Worm (Caenorhabditis elegans) whole organism, young adult: ENCODE results near the gene C07E3.10.

Source experiments
- B0336.3 ChIP-seq: fragments of 200-800 bp; sonication (Bioruptor generic); IDR thresholded peaks from 2 replicates; pipeline ENCODE4 v1.3.6; 2022; ENCODE audit warnings: missing genetic modification characterization, missing compliant biosample characterization
- C06A6.2 ChIP-seq: fragments of 200-800 bp; sonication (Bioruptor generic); conservative IDR thresholded peaks from 2 replicates; pipeline ENCODE4 v1.3.6; 2022; ENCODE audit warnings: missing genetic modification characterization, missing compliant biosample characterization
- F37B4.10 ChIP-seq: fragments of 200-800 bp; sonication (Bioruptor generic); IDR thresholded peaks from 2 replicates; pipeline ENCODE4 v1.3.6; 2022; ENCODE audit warnings: missing genetic modification characterization, missing compliant biosample characterization
- F49E8.2 ChIP-seq: sonication (generic microtip); optimal IDR thresholded peaks from 3 replicates; lab custom pipeline; 2017; ENCODE audit warnings: missing genetic modification characterization, mild to moderate bottlenecking, missing compliant biosample characterization, antibody characterized with exemption, moderate library complexity; ENCODE audit not compliant: insufficient read depth
- T07F8.4 ChIP-seq: sonication (generic microtip); optimal IDR thresholded peaks from 2 replicates; lab custom pipeline; 2016; ENCODE audit warnings: mild to moderate bottlenecking, missing genetic modification characterization, moderate library complexity, missing compliant biosample characterization
- Y79H2A.3 ChIP-seq: fragments of 200-800 bp; sonication (Bioruptor generic); conservative IDR thresholded peaks from 2 replicates; pipeline ENCODE4 v1.3.6; 2022; ENCODE audit warnings: missing genetic modification reagents, missing genetic modification characterization, missing compliant biosample characterization
- Y95B8A.8 ChIP-seq: fragments of 200-800 bp; sonication (Bioruptor generic); IDR thresholded peaks from 2 replicates; pipeline ENCODE4 v1.3.6; 2022; ENCODE audit warnings: missing genetic modification reagents, missing genetic modification characterization, missing compliant biosample characterization
- ZK185.1 ChIP-seq: sonication (generic microtip); optimal IDR thresholded peaks from 2 replicates; lab custom pipeline; 2016; ENCODE audit warnings: mild to moderate bottlenecking, missing genetic modification characterization, missing compliant biosample characterization; ENCODE audit not compliant: poor library complexity, severe bottlenecking
- akir-1 ChIP-seq: fragments of 200-800 bp; sonication (Bioruptor generic); optimal IDR thresholded peaks from 2 replicates; lab custom pipeline; 2018; ENCODE audit warnings: mild to moderate bottlenecking, missing genetic modification characterization, moderate library complexity, missing compliant biosample characterization
- aptf-2 ChIP-seq: fragments of 200-800 bp; sonication (Bioruptor generic); conservative IDR thresholded peaks from 2 replicates; pipeline ENCODE4 v1.3.6; 2022; ENCODE audit warnings: missing genetic modification reagents, missing genetic modification characterization, missing compliant biosample characterization
- athp-1 ChIP-seq: sonication (generic microtip); optimal IDR thresholded peaks from 2 replicates; lab custom pipeline; 2017; ENCODE audit warnings: mild to moderate bottlenecking, missing genetic modification characterization, missing compliant biosample characterization
- attf-3 ChIP-seq: fragments of 200-800 bp; sonication (Bioruptor generic); conservative IDR thresholded peaks from 2 replicates; pipeline ENCODE4 v1.3.6; 2022; ENCODE audit warnings: missing genetic modification reagents, missing genetic modification characterization, missing compliant biosample characterization
- attf-5 ChIP-seq: fragments of 200-800 bp; sonication (Bioruptor generic); optimal IDR thresholded peaks from 2 replicates; lab custom pipeline; 2018; ENCODE audit warnings: mild to moderate bottlenecking, missing genetic modification characterization, missing compliant biosample characterization
- cebp-1 ChIP-seq, 2 experiments: fragments of 200-800 bp in 1 of 2; sonication (Bioruptor generic) in 1 of 2; sonication (generic microtip) in 1 of 2; IDR thresholded peaks in 1 of 2; optimal IDR thresholded peaks in 1 of 2; 2 replicates each; pipeline versions ENCODE4 v1.3.6 to Lab custom; 2017 to 2022; ENCODE audit warnings: missing compliant biosample characterization in 2 of 2, missing genetic modification characterization in 2 of 2, mild to moderate bottlenecking in 1 of 2, missing genetic modification reagents in 1 of 2, moderate library complexity in 1 of 2
- die-1 ChIP-seq: sonication (generic microtip); optimal IDR thresholded peaks from 2 replicates; lab custom pipeline; 2016; ENCODE audit warnings: missing genotype, mild to moderate bottlenecking, missing genetic modification characterization, missing compliant biosample characterization
- dpl-1 ChIP-seq: fragments of 150-350 bp; optimal IDR thresholded peaks from 2 replicates; lab custom pipeline; 2014; ENCODE audit warnings: missing biosample characterization, missing genetic modification reagents, missing genetic modification characterization
- efl-1 ChIP-seq: fragments of 150-350 bp; optimal IDR thresholded peaks from 2 replicates; lab custom pipeline; 2014; ENCODE audit warnings: missing biosample characterization, missing genetic modification reagents, missing genetic modification characterization
- ets-4 ChIP-seq: fragments of 200-800 bp; sonication (Bioruptor generic); optimal IDR thresholded peaks from 2 replicates; lab custom pipeline; 2018; ENCODE audit warnings: mild to moderate bottlenecking, missing genetic modification characterization, missing compliant biosample characterization
- hlh-26 ChIP-seq: fragments of 200-800 bp; sonication (Bioruptor generic); conservative IDR thresholded peaks from 2 replicates; pipeline ENCODE4 v1.3.6; 2022; ENCODE audit warnings: missing genetic modification reagents, missing genetic modification characterization, missing compliant biosample characterization
- lin-26 ChIP-seq: fragments of 200-800 bp; sonication (Bioruptor generic); IDR thresholded peaks from 2 replicates; pipeline ENCODE4 v1.3.6; 2022; ENCODE audit warnings: missing genetic modification reagents, missing genetic modification characterization, missing compliant biosample characterization
- lin-35 ChIP-seq, 3 experiments: fragments of 150-350 bp in 2 of 3; sonication (generic microtip) in 1 of 3; optimal IDR thresholded peaks; 2 replicates each; lab custom pipeline; 2014 to 2018; ENCODE audit warnings: missing biosample characterization in 3 of 3, missing genetic modification characterization in 3 of 3, missing genetic modification reagents in 3 of 3
- lin-54 ChIP-seq: fragments of 200-800 bp; sonication (Bioruptor generic); optimal IDR thresholded peaks from 2 replicates; lab custom pipeline; 2018; ENCODE audit warnings: mild to moderate bottlenecking, missing genetic modification characterization, missing compliant biosample characterization
- mes-4 ChIP-seq: sonication (generic microtip); optimal IDR thresholded peaks from 2 replicates; lab custom pipeline; 2016; ENCODE audit warnings: missing genotype, missing genetic modification characterization, missing compliant biosample characterization
- nfya-1 ChIP-seq: sonication (generic microtip); optimal IDR thresholded peaks from 2 replicates; lab custom pipeline; 2017; ENCODE audit warnings: antibody characterized with exemption, missing compliant biosample characterization, missing genetic modification characterization, borderline replicate concordance; ENCODE audit not compliant: insufficient read depth
- nhr-120 ChIP-seq: fragments of 200-800 bp; sonication (Bioruptor generic); IDR thresholded peaks from 2 replicates; pipeline ENCODE4 v1.3.6; 2022; ENCODE audit warnings: missing genetic modification characterization, missing compliant biosample characterization
- nhr-179 ChIP-seq: sonication (generic microtip); optimal IDR thresholded peaks from 2 replicates; lab custom pipeline; 2016; ENCODE audit warnings: mild to moderate bottlenecking, missing genetic modification characterization, missing compliant biosample characterization
- pha-4 ChIP-seq: fragments of 150-350 bp; sonication (generic microtip); optimal IDR thresholded peaks from 2 replicates; lab custom pipeline; 2014; ENCODE audit warnings: missing biosample characterization, missing genetic modification reagents, missing genetic modification characterization
- rcor-1 ChIP-seq: fragments of 200-800 bp; sonication (Bioruptor generic); IDR thresholded peaks from 2 replicates; pipeline ENCODE4 v1.3.6; 2022; ENCODE audit warnings: missing genetic modification reagents, missing genetic modification characterization, missing compliant biosample characterization
- repo-1 ChIP-seq: sonication (generic microtip); optimal IDR thresholded peaks from 2 replicates; lab custom pipeline; 2017; ENCODE audit warnings: mild to moderate bottlenecking, missing genetic modification characterization, missing compliant biosample characterization
- sdz-38 ChIP-seq: sonication (generic microtip); optimal IDR thresholded peaks from 2 replicates; lab custom pipeline; 2016; ENCODE audit warnings: missing genotype, missing genetic modification characterization, missing compliant biosample characterization
- snpc-4 ChIP-seq, 5 experiments: fragments of 150-350 bp in 1 of 5; sonication (generic microtip) in 4 of 5; optimal IDR thresholded peaks; 2 replicates each; lab custom pipeline; 2014 to 2018; ENCODE audit warnings: missing genetic modification characterization in 5 of 5, missing biosample characterization in 3 of 5, antibody characterized with exemption in 2 of 5, mild to moderate bottlenecking in 2 of 5, missing compliant biosample characterization in 2 of 5, missing genotype in 2 of 5, moderate library complexity in 2 of 5, missing genetic modification reagents in 1 of 5
- somi-1 ChIP-seq: fragments of 200-800 bp; sonication (Bioruptor generic); optimal IDR thresholded peaks from 2 replicates; lab custom pipeline; 2018; ENCODE audit warnings: mild to moderate bottlenecking, missing genetic modification characterization, missing compliant biosample characterization
- tbp1 ChIP-seq: fragments of 200-800 bp; sonication (Bioruptor generic); optimal IDR thresholded peaks from 2 replicates; lab custom pipeline; 2018; ENCODE audit warnings: mild to moderate bottlenecking, missing genetic modification characterization, missing compliant biosample characterization

The C07E3.10 gene

ce11 chrII:10345012-10345411 is 1.2 kb upstream of the C07E3.10 start, which contains the start of gene pro-2:
TSS of gene pro-2 (minus strand) at chrII:10345112.
- no peak for TF ChIP-seq aptf-2 (GFP tag; lab: Robert Waterston, UW)
- no peak for TF ChIP-seq F37B4.10 (GFP tag; lab: Robert Waterston, UW)
- no peak for TF ChIP-seq somi-1 (GFP tag; lab: Kevin White, UChicago)
- no peak for TF ChIP-seq C06A6.2 (GFP tag; lab: Robert Waterston, UW)
- TF ChIP-seq nfya-1 (tag; lab: Kevin White, UChicago) = no peak
- no peak for TF ChIP-seq athp-1 (tag; lab: Kevin White, UChicago)
- no peak for TF ChIP-seq repo-1 (tag; lab: Kevin White, UChicago)
- no peak for TF ChIP-seq Y79H2A.3 (GFP tag; lab: Robert Waterston, UW)
- TF ChIP-seq rcor-1 = no peak
- TF ChIP-seq snpc-4 (GFP tag; optimal IDR thresholded peaks at IDR 0.05; lab: Kevin White, UChicago) = no peak
- TF ChIP-seq snpc-4 (tag; optimal IDR thresholded peaks at IDR 0.05; lab: Kevin White, UChicago) = no peak
- TF ChIP-seq nhr-179 = no peak

DNA sequence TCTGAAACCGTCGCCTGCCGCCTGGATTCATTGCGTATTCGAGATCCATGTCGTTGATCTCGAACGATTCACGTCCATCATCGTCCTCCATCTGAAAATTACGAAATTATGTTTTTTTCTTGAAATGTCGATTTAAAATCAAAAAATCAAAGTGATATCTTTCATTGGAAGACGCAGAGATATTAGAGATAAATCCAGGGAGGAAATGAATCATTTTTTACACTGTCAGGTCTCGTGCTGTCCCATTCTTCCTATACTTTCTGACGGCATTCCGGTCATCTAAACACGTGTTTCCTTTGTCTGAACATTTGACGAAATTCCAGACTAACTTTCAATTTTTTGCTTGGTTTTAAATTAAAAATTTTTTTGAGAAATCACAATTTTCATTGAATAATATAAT is 3.7 kb downstream of the C07E3.10 start, which contains the start of gene stip-1:
TSS of gene stip-1 (minus strand) at position 98 of the 400 bp plus-strand sequence.
- TF ChIP-seq cebp-1 (GFP tag; IDR thresholded peaks at IDR 0.05; lab: Robert Waterston, UW) = no peak
- TF ChIP-seq cebp-1 (tag; optimal IDR thresholded peaks at IDR 0.05; lab: Kevin White, UChicago) = peak; percentile 48
- TF ChIP-seq pha-4 (tag; lab: Kevin White, UChicago) = no peak

DNA sequence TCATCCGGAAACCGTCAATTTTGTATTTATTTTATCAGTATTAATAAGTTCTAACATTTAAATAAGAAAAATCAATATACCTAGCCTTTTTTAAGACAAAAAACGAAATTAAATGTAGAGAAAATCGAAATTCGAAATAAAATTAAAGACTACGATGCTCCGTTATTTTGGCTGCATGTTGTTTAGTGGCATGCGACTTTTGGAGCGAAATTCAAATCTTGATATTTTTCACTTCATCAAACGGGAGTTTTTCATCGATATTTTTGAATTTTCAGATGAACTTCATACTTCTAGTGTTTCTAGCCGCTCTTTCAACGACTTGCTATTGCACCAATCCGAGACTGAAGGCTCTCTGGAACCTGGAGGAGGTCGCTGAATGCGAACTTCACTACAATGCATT is 4.3 kb downstream of the C07E3.10 start, which contains the start of gene C07E3.9:
TSS of gene C07E3.9 (plus strand) at position 270 of the 400 bp plus-strand sequence.
- no peak for TF ChIP-seq ets-4 (GFP tag; lab: Kevin White, UChicago)
- no peak for TF ChIP-seq lin-26
- TF ChIP-seq hlh-26 = no peak
- no peak for TF ChIP-seq attf-5
- TF ChIP-seq die-1 (tag; lab: Kevin White, UChicago) = no peak
- TF ChIP-seq lin-35 (GFP tag; optimal IDR thresholded peaks at IDR 0.05; lab: Kevin White, UChicago) = peak in 1 of 3 experiments; percentile 58
- no peak for TF ChIP-seq B0336.3 (GFP tag; lab: Robert Waterston, UW)
- peak; percentile 79 for TF ChIP-seq lin-54
- TF ChIP-seq Y95B8A.8 (GFP tag; lab: Robert Waterston, UW) = no peak
- peak; percentile 53 for TF ChIP-seq efl-1 (GFP tag; lab: Kevin White, UChicago)
- no peak for TF ChIP-seq F49E8.2 (tag; lab: Kevin White, UChicago)
- peak; percentile 90 for TF ChIP-seq attf-3 (GFP tag; lab: Robert Waterston, UW)
- TF ChIP-seq dpl-1 (GFP tag; lab: Kevin White, UChicago) = peak; percentile 66
- TF ChIP-seq nhr-120 (GFP tag; lab: Robert Waterston, UW) = no peak
- TF ChIP-seq mes-4 = no peak
- no peak for TF ChIP-seq akir-1
- TF ChIP-seq ZK185.1 (tag; lab: Kevin White, UChicago) = no peak
- no peak for TF ChIP-seq tbp1 (GFP tag; lab: Kevin White, UChicago)

ce11 chrII:10351963-10352362 is 5.8 kb downstream of the C07E3.10 start, which contains the start of gene C07E3.8:
TSS of gene C07E3.8 (plus strand) at chrII:10352263.
- no peak for TF ChIP-seq sdz-38 (tag; lab: Kevin White, UChicago)
- TF ChIP-seq T07F8.4 (tag; lab: Kevin White, UChicago) = no peak
- TF ChIP-seq, all 124 proteins: peak for 0
